Worm (Caenorhabditis elegans) whole organism, L4/young adult: ENCODE measurements around the gene nhr-147.

Experiments
- W03F9.2 ChIP-seq: fragments of 150-350 bp; optimal IDR thresholded peaks from 2 replicates; lab custom pipeline; 2014; ENCODE audit warnings: missing biosample characterization, missing genetic modification characterization
- dao-5 ChIP-seq: sonication (generic microtip); optimal IDR thresholded peaks from 2 replicates; lab custom pipeline; 2016; ENCODE audit warnings: missing genotype, missing genetic modification characterization, moderate library complexity, missing compliant biosample characterization
- him-1 ChIP-seq: sonication (generic microtip); optimal IDR thresholded peaks from 2 replicates; lab custom pipeline; 2016; ENCODE audit warnings: missing genotype, missing genetic modification reagents, missing genetic modification characterization, missing compliant biosample characterization

DNA sequence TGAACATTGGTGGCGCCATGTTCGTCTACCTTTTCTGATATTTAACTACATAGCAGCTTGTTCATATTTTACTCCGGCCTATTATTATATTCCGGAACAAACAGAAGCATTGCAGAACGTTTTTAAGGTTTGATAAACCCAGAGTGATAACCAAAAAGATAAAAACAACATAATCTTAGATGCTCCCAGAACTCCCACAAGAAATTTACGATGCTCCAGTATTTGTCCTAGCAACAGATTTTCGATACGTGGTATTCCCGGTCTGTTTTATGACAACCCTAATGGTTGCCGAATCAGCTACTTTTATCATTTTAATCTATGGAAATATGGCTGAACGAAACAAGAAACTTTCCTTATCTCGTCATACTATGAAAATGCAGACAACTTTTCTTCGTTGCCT lies 8.0 kb downstream of the nhr-147 start:
- no peak for TF ChIP-seq him-1 (tag; lab: Kevin White, UChicago)
- no peak for TF ChIP-seq W03F9.2
- TF ChIP-seq dao-5, result no peak
